Worm (Caenorhabditis elegans) whole organism, L3 larva: ENCODE measurements around the gene pgam-5.

Experiments
- lin-15B ChIP-seq: fragments of 150-350 bp; optimal IDR thresholded peaks from 2 replicates; lab custom pipeline; 2014; ENCODE audit warnings: missing biosample characterization, missing genetic modification characterization
- nhr-25 ChIP-seq: sonication (generic microtip); optimal IDR thresholded peaks from 2 replicates; lab custom pipeline; 2017; ENCODE audit warnings: missing biosample characterization, missing genetic modification characterization
- snpc-4 ChIP-seq: fragments of 150-350 bp; optimal IDR thresholded peaks from 2 replicates; lab custom pipeline; 2014; ENCODE audit warnings: missing biosample characterization, missing genetic modification characterization
- ztf-11 ChIP-seq: fragments of 150-350 bp; optimal IDR thresholded peaks from 2 replicates; lab custom pipeline; 2014; ENCODE audit warnings: missing biosample characterization, missing genetic modification characterization

DNA sequence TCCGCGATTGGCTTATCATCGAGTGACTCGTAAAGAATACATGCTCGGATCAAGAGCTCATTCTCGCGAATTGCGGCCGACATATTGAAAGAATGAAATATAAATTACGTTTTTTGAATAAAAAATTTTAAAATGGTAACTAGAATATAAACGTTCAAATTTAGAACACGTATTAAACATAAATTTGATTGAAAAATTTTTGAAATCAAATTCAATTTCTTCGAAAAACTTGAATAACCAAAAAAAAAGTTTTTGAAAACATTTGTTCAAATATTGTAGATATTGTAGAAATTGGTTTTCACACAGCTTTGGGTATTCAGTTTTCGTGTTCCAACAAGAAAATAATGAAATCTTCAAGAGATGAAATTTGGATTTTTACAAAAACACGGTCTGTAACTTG is 50.5 kb downstream of the pgam-5 start, which contains the start of gene fbxa-224:
- no peak for TF ChIP-seq lin-15B
- TF ChIP-seq snpc-4 (tag; lab: Kevin White, UChicago): no peak
- no peak for TF ChIP-seq ztf-11 (tag; lab: Kevin White, UChicago)
- TF ChIP-seq nhr-25: no peak
